Worm (Caenorhabditis elegans) whole organism, mixed stage, embryonic: ENCODE measurements around the gene T26C5.2.

Experiments
- lin-13 ChIP-seq: fragments of 150-350 bp; optimal IDR thresholded peaks from 2 replicates; lab custom pipeline; 2014; ENCODE audit warnings: missing biosample characterization, missing genetic modification characterization
- sem-2 ChIP-seq: fragments of 200-800 bp; sonication (Bioruptor generic); optimal IDR thresholded peaks from 2 replicates; lab custom pipeline; 2018; ENCODE audit warnings: mild to moderate bottlenecking, missing genetic modification characterization, missing compliant biosample characterization

DNA sequence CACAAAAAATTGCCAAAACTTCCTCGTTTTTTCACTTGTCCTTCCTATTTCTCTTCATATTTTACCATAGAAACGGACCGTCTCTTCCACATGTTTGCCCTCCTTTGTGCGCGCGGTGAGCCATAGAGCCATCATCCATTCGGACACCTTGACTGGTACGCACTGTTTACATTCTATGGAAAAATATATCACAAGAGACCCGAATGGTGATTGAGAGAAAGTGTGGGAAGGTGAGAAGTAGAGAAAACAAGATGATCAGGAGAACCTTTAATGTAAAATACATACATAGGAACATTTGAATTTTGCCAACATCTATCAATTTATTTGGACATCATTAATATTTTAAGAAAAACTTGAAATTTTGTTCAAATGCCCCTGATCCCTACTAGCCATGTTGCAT, 47.1 kb upstream of the T26C5.2 start:
- no peak for TF ChIP-seq lin-13 (tag; lab: Kevin White, UChicago)
- TF ChIP-seq sem-2 (GFP tag; lab: Kevin White, UChicago): no peak
